Worm (Caenorhabditis elegans): ENCODE results near the gene gkow-1.

DNA sequence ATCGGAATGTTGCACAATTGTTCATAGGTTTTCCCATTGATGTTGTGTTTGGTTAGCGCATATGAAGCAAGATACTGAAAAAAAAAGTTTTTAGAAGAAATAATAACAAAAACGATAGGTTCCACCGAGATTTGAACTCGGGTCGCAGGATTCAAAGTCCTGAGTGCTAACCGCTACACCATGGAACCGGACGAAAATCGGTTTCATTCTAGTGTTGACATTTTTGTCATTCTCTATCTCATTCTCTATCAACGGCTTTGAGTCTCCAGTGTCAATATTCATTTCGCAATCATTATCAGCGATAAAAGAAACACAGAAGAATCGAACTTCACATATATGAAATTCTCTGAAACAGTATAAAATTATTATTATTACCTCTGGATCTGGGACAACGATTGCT, 46.8 kb upstream of the gkow-1 start:
- TF ChIP-seq elt-1 (tag; optimal IDR thresholded peaks at IDR 0.05; ENCODE audit: borderline replicate concordance, insufficient read depth) = no peak
- no peak for TF ChIP-seq nhr-237 (tag; optimal IDR thresholded peaks at IDR 0.05)
- TF ChIP-seq snpc-4 (tag; optimal IDR thresholded peaks at IDR 0.05) = no peak
- TF ChIP-seq sptf-1 (tag; optimal IDR thresholded peaks at IDR 0.05) = no peak
- no peak for TF ChIP-seq lsy-2 (tag; optimal IDR thresholded peaks at IDR 0.05)
- TF ChIP-seq elt-3 (tag; optimal IDR thresholded peaks at IDR 0.05) = no peak
- TF ChIP-seq M03D4.4 (tag; optimal IDR thresholded peaks at IDR 0.05) = no peak
- TF ChIP-seq unc-62 (GFP tag; optimal IDR thresholded peaks at IDR 0.05) = no peak
- TF ChIP-seq drap-1 (GFP tag; optimal IDR thresholded peaks at IDR 0.05) = no peak

Data from whole organism, mixed stage, embryonic.